Worm (Caenorhabditis elegans) whole organism, early embryonic: ENCODE results near the gene Y43C5B.3.

Experiments
- B0310.2 ChIP-seq: sonication (generic microtip); optimal IDR thresholded peaks from 2 replicates; lab custom pipeline; 2016; ENCODE audit warnings: mild to moderate bottlenecking, missing genetic modification characterization, missing compliant biosample characterization
- ama-1 ChIP-seq: fragments of 150-350 bp; optimal IDR thresholded peaks from 2 replicates; lab custom pipeline; 2014
- ceh-13 ChIP-seq: fragments of 200-800 bp; sonication (Bioruptor generic); optimal IDR thresholded peaks from 2 replicates; lab custom pipeline; 2018; ENCODE audit warnings: mild to moderate bottlenecking, missing genetic modification characterization, missing compliant biosample characterization
- ceh-36 ChIP-seq: sonication (generic microtip); optimal IDR thresholded peaks from 2 replicates; lab custom pipeline; 2016; ENCODE audit warnings: missing genetic modification characterization, inconsistent platforms, missing compliant biosample characterization
- ets-7 ChIP-seq: sonication (generic microtip); optimal IDR thresholded peaks from 2 replicates; lab custom pipeline; 2016; ENCODE audit warnings: missing genotype, missing genetic modification characterization, missing compliant biosample characterization
- flt-1 ChIP-seq: fragments of 200-800 bp; sonication (Bioruptor generic); IDR thresholded peaks from 2 replicates; pipeline ENCODE4 v1.3.6; 2022; ENCODE audit warnings: missing genetic modification characterization, missing compliant biosample characterization
- hmg-4 ChIP-seq: fragments of 200-800 bp; sonication (Bioruptor generic); optimal IDR thresholded peaks from 2 replicates; lab custom pipeline; 2018; ENCODE audit warnings: mild to moderate bottlenecking, missing genetic modification characterization, missing compliant biosample characterization
- sea-1 ChIP-seq: fragments of 200-800 bp; sonication (Bioruptor generic); conservative IDR thresholded peaks from 2 replicates; pipeline ENCODE4 v1.3.6; 2022; ENCODE audit warnings: missing genetic modification characterization, missing compliant biosample characterization
- tra-4 ChIP-seq: sonication (generic microtip); optimal IDR thresholded peaks from 2 replicates; lab custom pipeline; 2017; ENCODE audit warnings: missing genetic modification characterization, missing compliant biosample characterization

DNA sequence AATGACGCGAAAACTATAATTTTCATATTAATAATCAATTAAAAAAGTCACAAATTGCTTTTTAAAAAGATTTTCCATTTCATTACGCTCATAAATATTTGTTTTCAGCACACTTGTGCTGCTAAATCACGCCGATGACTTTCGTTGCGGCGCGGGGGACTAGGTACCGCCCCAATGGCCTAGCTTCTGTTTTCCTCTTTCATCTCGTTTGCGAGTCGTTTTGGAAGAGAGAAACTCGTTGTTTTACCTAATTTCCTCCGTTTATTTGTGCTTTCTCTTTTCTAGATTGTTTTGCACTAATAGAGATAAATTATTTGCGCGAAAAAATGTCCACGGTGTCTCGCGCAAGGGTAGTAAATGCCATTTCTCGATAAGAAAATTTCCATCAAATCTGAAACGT is 30.6 kb downstream of the Y43C5B.3 start:
- no peak for TF ChIP-seq ets-7 (tag; lab: Kevin White, UChicago)
- TF ChIP-seq ama-1 (lab: Kevin White, UChicago) = no peak
- TF ChIP-seq B0310.2 (tag; lab: Kevin White, UChicago) = no peak
- no peak for TF ChIP-seq flt-1 (GFP tag; lab: Robert Waterston, UW)
- TF ChIP-seq tra-4 (tag; lab: Kevin White, UChicago) = no peak
- TF ChIP-seq ceh-13 = no peak
- no peak for TF ChIP-seq sea-1 (GFP tag; lab: Robert Waterston, UW)
- TF ChIP-seq hmg-4 (GFP tag; lab: Kevin White, UChicago) = no peak
- no peak for TF ChIP-seq ceh-36 (tag; lab: Kevin White, UChicago)
